Worm (Caenorhabditis elegans): ENCODE results near the gene smex-2.

- TF ChIP-seq dao-5 (tag; optimal IDR thresholded peaks at IDR 0.05): no peak
- TF ChIP-seq him-1 (tag; optimal IDR thresholded peaks at IDR 0.05): no peak
These were observed 20.4 kb downstream of the smex-2 start, which contains the start of gene Y102A11A.3 for ce11 chrX:2018848-2019247.
